Worm (Caenorhabditis elegans) whole organism, mixed stage, embryonic: ENCODE data around the gene ttbk-4.

Experiments used
- elt-1 ChIP-seq: sonication (generic microtip); optimal IDR thresholded peaks from 2 replicates; lab custom pipeline; 2017; ENCODE audit warnings: missing genetic modification characterization, mild to moderate bottlenecking, missing compliant biosample characterization, antibody characterized with exemption, moderate library complexity, borderline replicate concordance; ENCODE audit not compliant: insufficient read depth
- nhr-237 ChIP-seq: fragments of 150-350 bp; optimal IDR thresholded peaks from 2 replicates; lab custom pipeline; 2014; ENCODE audit warnings: missing biosample characterization, missing genetic modification characterization

DNA sequence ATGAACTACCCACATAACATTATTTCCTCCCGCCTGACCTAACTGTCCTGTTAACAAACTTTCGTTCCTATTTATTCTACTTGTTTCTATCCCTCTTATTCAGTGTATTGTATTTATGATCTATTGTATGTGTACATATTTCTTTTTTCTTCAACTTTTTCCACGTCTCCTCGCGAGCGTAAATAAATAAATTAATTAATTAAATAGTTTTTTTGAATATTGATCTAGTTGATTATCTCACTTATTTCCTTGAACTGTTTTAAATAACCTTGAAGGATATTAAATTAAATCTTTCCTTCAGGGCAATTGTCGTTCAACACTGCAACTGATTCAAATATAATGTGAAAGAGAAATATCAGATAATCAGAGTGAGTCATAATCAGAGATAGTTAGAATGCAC is 32.1 kb downstream of the ttbk-4 start, which contains the start of gene frk-1:
- TF ChIP-seq elt-1 (no peak), nhr-237 (no peak)
